Worm (Caenorhabditis elegans) whole organism, young adult: ENCODE data around the gene hcp-3.

Experiments
- B0019.2 ChIP-seq: fragments of 200-800 bp; sonication (Bioruptor generic); conservative IDR thresholded peaks from 2 replicates; pipeline ENCODE4 v1.3.6; 2022; ENCODE audit warnings: missing genetic modification reagents, missing genetic modification characterization, missing compliant biosample characterization
- C06A6.2 ChIP-seq: fragments of 200-800 bp; sonication (Bioruptor generic); conservative IDR thresholded peaks from 2 replicates; pipeline ENCODE4 v1.3.6; 2022; ENCODE audit warnings: missing genetic modification characterization, missing compliant biosample characterization
- F23B12.7 ChIP-seq: sonication (generic microtip); optimal IDR thresholded peaks from 2 replicates; lab custom pipeline; 2017; ENCODE audit warnings: missing genetic modification characterization, mild to moderate bottlenecking, missing compliant biosample characterization, antibody characterized with exemption, moderate library complexity; ENCODE audit not compliant: insufficient read depth
- K11D2.4 ChIP-seq: fragments of 200-800 bp; sonication (Bioruptor generic); IDR thresholded peaks from 2 replicates; pipeline ENCODE4 v1.3.6; 2022; ENCODE audit warnings: missing genetic modification reagents, missing genetic modification characterization, missing compliant biosample characterization
- Y79H2A.3 ChIP-seq: fragments of 200-800 bp; sonication (Bioruptor generic); conservative IDR thresholded peaks from 2 replicates; pipeline ENCODE4 v1.3.6; 2022; ENCODE audit warnings: missing genetic modification reagents, missing genetic modification characterization, missing compliant biosample characterization
- ZK185.1 ChIP-seq: sonication (generic microtip); optimal IDR thresholded peaks from 2 replicates; lab custom pipeline; 2016; ENCODE audit warnings: mild to moderate bottlenecking, missing genetic modification characterization, missing compliant biosample characterization; ENCODE audit not compliant: poor library complexity, severe bottlenecking
- atf-7 ChIP-seq: sonication (generic microtip); optimal IDR thresholded peaks from 2 replicates; lab custom pipeline; 2017; ENCODE audit warnings: mild to moderate bottlenecking, missing genetic modification characterization, missing compliant biosample characterization
- ceh-100 ChIP-seq: fragments of 200-800 bp; sonication (Bioruptor generic); IDR thresholded peaks from 2 replicates; pipeline ENCODE4 v1.3.6; 2022; ENCODE audit warnings: missing genetic modification reagents, missing genetic modification characterization, missing compliant biosample characterization
- ceh-79 ChIP-seq: sonication (generic microtip); optimal IDR thresholded peaks from 2 replicates; lab custom pipeline; 2017; ENCODE audit warnings: mild to moderate bottlenecking, missing genetic modification characterization, missing compliant biosample characterization
- ceh-91 ChIP-seq: fragments of 200-800 bp; sonication (Bioruptor generic); IDR thresholded peaks from 2 replicates; pipeline ENCODE4 v1.3.6; 2022; ENCODE audit warnings: missing genetic modification reagents, missing genetic modification characterization, missing compliant biosample characterization
- dox-1 ChIP-seq: fragments of 200-800 bp; sonication (Bioruptor generic); IDR thresholded peaks from 2 replicates; pipeline ENCODE4 v1.3.6; 2022; ENCODE audit warnings: missing genetic modification reagents, missing genetic modification characterization, missing compliant biosample characterization
- dpl-1 ChIP-seq: fragments of 150-350 bp; optimal IDR thresholded peaks from 2 replicates; lab custom pipeline; 2014; ENCODE audit warnings: missing biosample characterization, missing genetic modification reagents, missing genetic modification characterization
- efl-1 ChIP-seq: fragments of 150-350 bp; optimal IDR thresholded peaks from 2 replicates; lab custom pipeline; 2014; ENCODE audit warnings: missing biosample characterization, missing genetic modification reagents, missing genetic modification characterization
- egrh-3 ChIP-seq: fragments of 200-800 bp; sonication (Bioruptor generic); IDR thresholded peaks from 2 replicates; pipeline ENCODE4 v1.3.6; 2022; ENCODE audit warnings: missing genetic modification reagents, missing genetic modification characterization, missing compliant biosample characterization
- ets-4 ChIP-seq: fragments of 200-800 bp; sonication (Bioruptor generic); optimal IDR thresholded peaks from 2 replicates; lab custom pipeline; 2018; ENCODE audit warnings: mild to moderate bottlenecking, missing genetic modification characterization, missing compliant biosample characterization
- gei-17 ChIP-seq: fragments of 200-800 bp; sonication (Bioruptor generic); optimal IDR thresholded peaks from 2 replicates; lab custom pipeline; 2018; ENCODE audit warnings: mild to moderate bottlenecking, missing genetic modification characterization, missing compliant biosample characterization
- him-1 ChIP-seq: sonication (generic microtip); optimal IDR thresholded peaks from 2 replicates; lab custom pipeline; 2016; ENCODE audit warnings: missing genotype, missing genetic modification reagents, missing genetic modification characterization, missing compliant biosample characterization
- hsf-1 ChIP-seq: fragments of 200-800 bp; sonication (Bioruptor generic); IDR thresholded peaks from 2 replicates; pipeline ENCODE4 v1.3.6; 2022; ENCODE audit warnings: missing genetic modification reagents, missing genetic modification characterization, missing compliant biosample characterization
- let-526 ChIP-seq: fragments of 200-800 bp; sonication (Bioruptor generic); IDR thresholded peaks from 2 replicates; pipeline ENCODE4 v1.3.6; 2022; ENCODE audit warnings: missing genetic modification reagents, missing genetic modification characterization, missing compliant biosample characterization
- let-607 ChIP-seq, 2 experiments: fragments of 200-800 bp in 1 of 2; sonication (Bioruptor generic) in 1 of 2; sonication (generic microtip) in 1 of 2; optimal IDR thresholded peaks; 2 replicates each; lab custom pipeline; 2016 to 2018; ENCODE audit warnings: mild to moderate bottlenecking in 2 of 2, missing compliant biosample characterization in 2 of 2, missing genetic modification characterization in 2 of 2, moderate library complexity in 2 of 2, missing genotype in 1 of 2
- lin-54 ChIP-seq: fragments of 200-800 bp; sonication (Bioruptor generic); optimal IDR thresholded peaks from 2 replicates; lab custom pipeline; 2018; ENCODE audit warnings: mild to moderate bottlenecking, missing genetic modification characterization, missing compliant biosample characterization
- lir-1 ChIP-seq: fragments of 200-800 bp; sonication (Bioruptor generic); conservative IDR thresholded peaks from 2 replicates; pipeline ENCODE4 v1.3.6; 2022; ENCODE audit warnings: missing genetic modification reagents, missing genetic modification characterization, missing compliant biosample characterization
- lsl-1 ChIP-seq: fragments of 200-800 bp; sonication (Bioruptor generic); optimal IDR thresholded peaks from 2 replicates; lab custom pipeline; 2018; ENCODE audit warnings: mild to moderate bottlenecking, missing genetic modification characterization, moderate library complexity, missing compliant biosample characterization
- lsy-27 ChIP-seq: sonication (generic microtip); optimal IDR thresholded peaks from 2 replicates; lab custom pipeline; 2017; ENCODE audit warnings: missing genetic modification characterization, mild to moderate bottlenecking, missing compliant biosample characterization, antibody characterized with exemption, missing genotype, borderline replicate concordance; ENCODE audit not compliant: insufficient read depth
- madf-8 ChIP-seq: fragments of 200-800 bp; sonication (Bioruptor generic); conservative IDR thresholded peaks from 2 replicates; pipeline ENCODE4 v1.3.6; 2022; ENCODE audit warnings: missing genetic modification reagents, missing genetic modification characterization, missing compliant biosample characterization
- mes-4 ChIP-seq: sonication (generic microtip); optimal IDR thresholded peaks from 2 replicates; lab custom pipeline; 2016; ENCODE audit warnings: missing genotype, missing genetic modification characterization, missing compliant biosample characterization
- nfyb-1 ChIP-seq: fragments of 200-800 bp; sonication (Bioruptor generic); IDR thresholded peaks from 2 replicates; pipeline ENCODE4 v1.3.6; 2022; ENCODE audit warnings: missing genetic modification reagents, missing genetic modification characterization, missing compliant biosample characterization
- nhr-27 ChIP-seq: fragments of 200-800 bp; sonication (Bioruptor generic); optimal IDR thresholded peaks from 2 replicates; lab custom pipeline; 2018; ENCODE audit warnings: mild to moderate bottlenecking, missing genetic modification characterization, moderate library complexity, missing compliant biosample characterization
- nhr-80 ChIP-seq: sonication (generic microtip); optimal IDR thresholded peaks from 2 replicates; lab custom pipeline; 2016; ENCODE audit warnings: missing genetic modification characterization, missing compliant biosample characterization
- pbrm-1 ChIP-seq: fragments of 200-800 bp; sonication (Bioruptor generic); IDR thresholded peaks from 2 replicates; pipeline ENCODE4 v1.3.6; 2022; ENCODE audit warnings: missing genetic modification reagents, missing genetic modification characterization, missing compliant biosample characterization
- repo-1 ChIP-seq: sonication (generic microtip); optimal IDR thresholded peaks from 2 replicates; lab custom pipeline; 2017; ENCODE audit warnings: mild to moderate bottlenecking, missing genetic modification characterization, missing compliant biosample characterization
- snpc-3.4 ChIP-seq: sonication (generic microtip); optimal IDR thresholded peaks from 2 replicates; lab custom pipeline; 2017; ENCODE audit warnings: missing genetic modification characterization, mild to moderate bottlenecking, missing compliant biosample characterization, antibody characterized with exemption, moderate library complexity, missing genotype, missing genetic modification reagents
- snpc-4 ChIP-seq, 5 experiments: fragments of 150-350 bp in 1 of 5; sonication (generic microtip) in 4 of 5; optimal IDR thresholded peaks; 2 replicates each; lab custom pipeline; 2014 to 2018; ENCODE audit warnings: missing genetic modification characterization in 5 of 5, missing biosample characterization in 3 of 5, antibody characterized with exemption in 2 of 5, mild to moderate bottlenecking in 2 of 5, missing compliant biosample characterization in 2 of 5, missing genotype in 2 of 5, moderate library complexity in 2 of 5, missing genetic modification reagents in 1 of 5
- tlf-1 ChIP-seq: fragments of 200-800 bp; sonication (Bioruptor generic); optimal IDR thresholded peaks from 2 replicates; lab custom pipeline; 2018; ENCODE audit warnings: mild to moderate bottlenecking, missing genetic modification characterization, missing compliant biosample characterization
- zfh-2 ChIP-seq: fragments of 200-800 bp; sonication (Bioruptor generic); conservative IDR thresholded peaks from 2 replicates; pipeline ENCODE4 v1.3.6; 2022; ENCODE audit warnings: missing genetic modification reagents, missing genetic modification characterization, missing compliant biosample characterization

Gene hcp-3

ce11 chrIII:9642110-9642509 is 25.8 kb upstream of the hcp-3 start:
- TF ChIP-seq zfh-2 (GFP tag; lab: Robert Waterston, UW) (0 out of 2 replicates have a peak, but pooled peaks have one; percentile 44), lsy-27 (no peak), efl-1 (GFP tag; lab: Kevin White, UChicago) (no peak)

ce11 chrIII:9639281-9640050 is 23.2 kb upstream of the hcp-3 start:
- TF ChIP-seq egrh-3 (GFP tag; lab: Robert Waterston, UW), result peak; percentile 38; the same call in 1 of the 2 replicates
- TF ChIP-seq zfh-2 (GFP tag; lab: Robert Waterston, UW), result peak; percentile 85
- TF ChIP-seq pbrm-1 (GFP tag; lab: Robert Waterston, UW), result no peak

ce11 chrIII:9638159-9638754 is 22.0 kb upstream of the hcp-3 start:
- TF ChIP-seq dox-1 (GFP tag; lab: Robert Waterston, UW) (0 out of 2 replicates have a peak, but pooled peaks have one; percentile 15), lir-1 (GFP tag; lab: Robert Waterston, UW) (no peak), ZK185.1 (tag; lab: Kevin White, UChicago) (no peak), ceh-79 (no peak), nhr-80 (tag; lab: Kevin White, UChicago) (peak; percentile 98), let-607 (tag; optimal IDR thresholded peaks at IDR 0.05; lab: Kevin White, UChicago) (peak; percentile 47 to 86), ets-4 (GFP tag; lab: Kevin White, UChicago) (peak; percentile 65)

- TF ChIP-seq nhr-27 (tag; lab: Kevin White, UChicago), result no peak
- no peak for TF ChIP-seq C06A6.2 (GFP tag; lab: Robert Waterston, UW)
Measured at ce11 chrIII:9637016-9637415, 20.7 kb upstream of the hcp-3 start, which contains the start of gene gei-13. Gene gei-13 (minus strand): TSS chrIII:9637116.

ce11 chrIII:9631117-9631655 is 14.9 kb upstream of the hcp-3 start, which contains the start of gene ubc-7:
Gene ubc-7 (minus strand): TSS chrIII:9631167.
- peak; percentile 95 for TF ChIP-seq dpl-1 (GFP tag; lab: Kevin White, UChicago)
- 0 out of 2 replicates have a peak, but pooled peaks have one; percentile 6 for TF ChIP-seq let-526 (GFP tag; lab: Robert Waterston, UW)
- TF ChIP-seq nhr-80 (tag; lab: Kevin White, UChicago), result peak; percentile 22
- no peak for TF ChIP-seq repo-1
- TF ChIP-seq gei-17 (GFP tag; lab: Kevin White, UChicago), result no peak
- peak; percentile 71 for TF ChIP-seq snpc-3.4 (tag; lab: Kevin White, UChicago)
- TF ChIP-seq K11D2.4 (GFP tag; lab: Robert Waterston, UW), result no peak
- TF ChIP-seq ZK185.1 (tag; lab: Kevin White, UChicago), result peak; percentile 63
- peak; percentile 69 for TF ChIP-seq lsl-1 (GFP tag; lab: Kevin White, UChicago)
- peak; percentile 43; the same call in 1 of the 2 replicates for TF ChIP-seq nfyb-1 (GFP tag; lab: Robert Waterston, UW)
- 0 out of 2 replicates have a peak, but pooled peaks have one; percentile 3 for TF ChIP-seq B0019.2 (GFP tag; lab: Robert Waterston, UW)
- TF ChIP-seq snpc-4 (GFP tag; optimal IDR thresholded peaks at IDR 0.05; lab: Kevin White, UChicago), result no peak
- peak in 2 of 4 experiments; percentile 14 to 45 for TF ChIP-seq snpc-4 (tag; optimal IDR thresholded peaks at IDR 0.05; lab: Kevin White, UChicago)
- no peak for TF ChIP-seq lir-1 (GFP tag; lab: Robert Waterston, UW)
- peak; percentile 83 for TF ChIP-seq ceh-91
- peak; percentile 25; the same call in 1 of the 2 replicates for TF ChIP-seq dox-1 (GFP tag; lab: Robert Waterston, UW)
- TF ChIP-seq F23B12.7 (tag; lab: Kevin White, UChicago), result peak; percentile 68
- no peak for TF ChIP-seq Y79H2A.3 (GFP tag; lab: Robert Waterston, UW)
- TF ChIP-seq mes-4 (tag; lab: Kevin White, UChicago), result no peak
- peak; percentile 79 for TF ChIP-seq hsf-1 (GFP tag; lab: Robert Waterston, UW)
- TF ChIP-seq atf-7 (tag; lab: Kevin White, UChicago), result peak; percentile 23
- TF ChIP-seq madf-8 (GFP tag; lab: Robert Waterston, UW), result peak; percentile 92
- TF ChIP-seq ceh-100 (GFP tag; lab: Robert Waterston, UW), result peak; percentile 19; the same call in 1 of the 2 replicates
- peak; percentile 68 for TF ChIP-seq tlf-1 (GFP tag; lab: Kevin White, UChicago)
- TF ChIP-seq him-1 (tag; lab: Kevin White, UChicago), result peak; percentile 24
- TF ChIP-seq efl-1 (GFP tag; lab: Kevin White, UChicago), result peak; percentile 96
- TF ChIP-seq lin-54 (GFP tag; lab: Kevin White, UChicago), result peak; percentile 95
